Worm (Caenorhabditis elegans) whole organism, L1 larva: ENCODE results near the gene Y39A1A.10.

Source experiments
- C04F5.9 ChIP-seq: sonication (generic microtip); optimal IDR thresholded peaks from 2 replicates; lab custom pipeline; 2016; ENCODE audit warnings: missing genetic modification characterization, missing compliant biosample characterization
- ceh-8 ChIP-seq: fragments of 200-800 bp; sonication (Bioruptor generic); optimal IDR thresholded peaks from 2 replicates; lab custom pipeline; 2018; ENCODE audit warnings: mild to moderate bottlenecking, missing genetic modification characterization, moderate library complexity, missing compliant biosample characterization
- ceh-82 ChIP-seq, 3 experiments: fragments of 150-350 bp in 1 of 3; sonication (generic microtip) in 2 of 3; optimal IDR thresholded peaks; 2 replicates each; lab custom pipeline; 2014 to 2017; ENCODE audit warnings: missing biosample characterization in 3 of 3, missing genetic modification characterization in 3 of 3
- ceh-88 ChIP-seq: fragments of 200-800 bp; sonication (Bioruptor generic); IDR thresholded peaks from 2 replicates; pipeline ENCODE4 v1.3.6; 2022; ENCODE audit warnings: missing genetic modification characterization, missing compliant biosample characterization
- dpl-1 ChIP-seq, 3 experiments: fragments of 150-350 bp in 2 of 3; sonication (generic microtip) in 1 of 3; optimal IDR thresholded peaks; 2 replicates each; lab custom pipeline; 2014 to 2017; ENCODE audit warnings: missing biosample characterization in 3 of 3, missing genetic modification characterization in 3 of 3, missing genetic modification reagents in 3 of 3
- dsc-1 ChIP-seq: sonication (generic microtip); optimal IDR thresholded peaks from 2 replicates; lab custom pipeline; 2016; ENCODE audit warnings: mild to moderate bottlenecking, missing genetic modification characterization, missing compliant biosample characterization
- efl-1 ChIP-seq, 4 experiments: fragments of 150-350 bp; optimal IDR thresholded peaks in 3 of 4; peaks in 1 of 4; 1 replicate in 1 of 4; 2 replicates in 3 of 4; lab custom pipeline; 2014; ENCODE audit warnings: missing biosample characterization in 2 of 4, missing genetic modification characterization in 2 of 4, missing genetic modification reagents in 2 of 4
- efl-3 ChIP-seq: fragments of 200-800 bp; sonication (Bioruptor generic); optimal IDR thresholded peaks from 2 replicates; lab custom pipeline; 2018; ENCODE audit warnings: mild to moderate bottlenecking, missing genetic modification characterization, missing compliant biosample characterization
- egl-13 ChIP-seq: sonication (generic microtip); optimal IDR thresholded peaks from 2 replicates; lab custom pipeline; 2016; ENCODE audit warnings: missing genotype, missing genetic modification reagents, missing genetic modification characterization, missing compliant biosample characterization
- ets-5 ChIP-seq: fragments of 200-800 bp; sonication (Bioruptor generic); IDR thresholded peaks from 2 replicates; pipeline ENCODE4 v1.3.6; 2022; ENCODE audit warnings: missing genetic modification characterization, missing compliant biosample characterization
- fkh-10 ChIP-seq: sonication (generic microtip); optimal IDR thresholded peaks from 2 replicates; lab custom pipeline; 2017; ENCODE audit warnings: missing biosample characterization, missing genetic modification reagents, missing genetic modification characterization
- fos-1 ChIP-seq: fragments of 150-350 bp; optimal IDR thresholded peaks from 2 replicates; lab custom pipeline; 2014; ENCODE audit warnings: missing biosample characterization, missing genetic modification characterization
- grh-1 ChIP-seq: fragments of 200-800 bp; sonication (Bioruptor generic); IDR thresholded peaks from 2 replicates; pipeline ENCODE4 v1.3.6; 2022; ENCODE audit warnings: missing genetic modification reagents, missing genetic modification characterization, missing compliant biosample characterization
- hlh-17 ChIP-seq: fragments of 200-800 bp; sonication (Bioruptor generic); optimal IDR thresholded peaks from 2 replicates; lab custom pipeline; 2018; ENCODE audit warnings: missing genetic modification characterization, mild to moderate bottlenecking, missing compliant biosample characterization, moderate library complexity, borderline replicate concordance
- hlh-4 ChIP-seq: sonication (generic microtip); optimal IDR thresholded peaks from 2 replicates; lab custom pipeline; 2016; ENCODE audit warnings: mild to moderate bottlenecking, missing genetic modification characterization, missing compliant biosample characterization
- hpl-2 ChIP-seq: fragments of 150-350 bp; optimal IDR thresholded peaks from 2 replicates; lab custom pipeline; 2014; ENCODE audit warnings: missing biosample characterization, missing genetic modification reagents, missing genetic modification characterization
- irx-1 ChIP-seq: sonication (generic microtip); optimal IDR thresholded peaks from 2 replicates; lab custom pipeline; 2016; ENCODE audit warnings: missing genetic modification characterization, missing compliant biosample characterization
- isw-1 ChIP-seq: fragments of 200-800 bp; sonication (Bioruptor generic); IDR thresholded peaks from 2 replicates; pipeline ENCODE4 v1.3.6; 2022; ENCODE audit warnings: missing genetic modification characterization, missing compliant biosample characterization
- lin-13 ChIP-seq: fragments of 150-350 bp; optimal IDR thresholded peaks from 2 replicates; lab custom pipeline; 2014; ENCODE audit warnings: missing biosample characterization, missing genetic modification reagents, missing genetic modification characterization
- lin-39 ChIP-seq: fragments of 150-350 bp; optimal IDR thresholded peaks from 2 replicates; lab custom pipeline; 2014; ENCODE audit warnings: missing biosample characterization, missing genetic modification reagents, missing genetic modification characterization
- lir-3 ChIP-seq: sonication (generic microtip); optimal IDR thresholded peaks from 2 replicates; lab custom pipeline; 2016; ENCODE audit warnings: mild to moderate bottlenecking, missing genetic modification characterization, moderate library complexity, missing compliant biosample characterization; ENCODE audit not compliant: poor library complexity
- lsy-2 ChIP-seq, 2 experiments: fragments of 150-350 bp; optimal IDR thresholded peaks; 2 replicates each; lab custom pipeline; 2014; ENCODE audit warnings: missing biosample characterization in 2 of 2, missing genetic modification characterization in 2 of 2
- mab-9 ChIP-seq: fragments of 200-800 bp; sonication (Bioruptor generic); IDR thresholded peaks from 2 replicates; pipeline ENCODE4 v1.3.6; 2022; ENCODE audit warnings: missing genetic modification reagents, missing genetic modification characterization, missing compliant biosample characterization
- mep-1 ChIP-seq: fragments of 150-350 bp; optimal IDR thresholded peaks from 2 replicates; lab custom pipeline; 2014; ENCODE audit warnings: missing biosample characterization, missing genetic modification characterization
- nhr-11 ChIP-seq: fragments of 150-350 bp; optimal IDR thresholded peaks from 2 replicates; lab custom pipeline; 2014; ENCODE audit warnings: missing biosample characterization, missing genetic modification characterization
- nhr-12 ChIP-seq: sonication (generic microtip); optimal IDR thresholded peaks from 2 replicates; lab custom pipeline; 2017; ENCODE audit warnings: missing biosample characterization, missing genetic modification characterization
- nhr-19 ChIP-seq: fragments of 200-800 bp; sonication (Bioruptor generic); conservative IDR thresholded peaks from 2 replicates; pipeline ENCODE4 v1.3.6; 2022; ENCODE audit warnings: missing genetic modification characterization, missing compliant biosample characterization
- nhr-20 ChIP-seq: sonication (generic microtip); optimal IDR thresholded peaks from 2 replicates; lab custom pipeline; 2016; ENCODE audit warnings: mild to moderate bottlenecking, missing genetic modification characterization, missing compliant biosample characterization
- nhr-237 ChIP-seq: fragments of 150-350 bp; optimal IDR thresholded peaks from 2 replicates; lab custom pipeline; 2014; ENCODE audit warnings: missing biosample characterization, missing genetic modification characterization
- nhr-28 ChIP-seq: fragments of 150-350 bp; optimal IDR thresholded peaks from 2 replicates; lab custom pipeline; 2014; ENCODE audit warnings: missing biosample characterization, missing genetic modification characterization
- nhr-47 ChIP-seq: sonication (generic microtip); optimal IDR thresholded peaks from 2 replicates; lab custom pipeline; 2016; ENCODE audit warnings: mild to moderate bottlenecking, missing genetic modification characterization, moderate library complexity, missing compliant biosample characterization
- nhr-71 ChIP-seq: sonication (generic microtip); optimal IDR thresholded peaks from 2 replicates; lab custom pipeline; 2016; ENCODE audit warnings: mild to moderate bottlenecking, missing genetic modification characterization, moderate library complexity, missing compliant biosample characterization
- nhr-77 ChIP-seq: fragments of 150-350 bp; optimal IDR thresholded peaks from 2 replicates; lab custom pipeline; 2014; ENCODE audit warnings: missing biosample characterization, missing genetic modification characterization
- nhr-84 ChIP-seq: sonication (generic microtip); optimal IDR thresholded peaks from 2 replicates; lab custom pipeline; 2017; ENCODE audit warnings: missing biosample characterization, missing genetic modification characterization
- nhr-90 ChIP-seq: sonication (generic microtip); optimal IDR thresholded peaks from 2 replicates; lab custom pipeline; 2016; ENCODE audit warnings: mild to moderate bottlenecking, missing genetic modification characterization, missing compliant biosample characterization; ENCODE audit not compliant: poor library complexity
- pax-3 ChIP-seq: fragments of 200-800 bp; sonication (Bioruptor generic); optimal IDR thresholded peaks from 2 replicates; lab custom pipeline; 2018; ENCODE audit warnings: mild to moderate bottlenecking, missing genetic modification characterization, moderate library complexity, missing compliant biosample characterization
- skn-1 ChIP-seq: fragments of 150-350 bp; optimal IDR thresholded peaks from 2 replicates; lab custom pipeline; 2014; ENCODE audit warnings: missing biosample characterization, missing genetic modification characterization
- snpc-4 ChIP-seq: fragments of 150-350 bp; optimal IDR thresholded peaks from 2 replicates; lab custom pipeline; 2014; ENCODE audit warnings: missing biosample characterization, missing genetic modification characterization
- snu-23 ChIP-seq: sonication (generic microtip); optimal IDR thresholded peaks from 2 replicates; lab custom pipeline; 2016; ENCODE audit warnings: missing genetic modification characterization, missing compliant biosample characterization
- sptf-1 ChIP-seq: fragments of 150-350 bp; optimal IDR thresholded peaks from 2 replicates; lab custom pipeline; 2014; ENCODE audit warnings: missing biosample characterization, missing genetic modification characterization
- swsn-7 ChIP-seq: sonication (generic microtip); optimal IDR thresholded peaks from 2 replicates; lab custom pipeline; 2016; ENCODE audit warnings: missing genetic modification characterization, missing compliant biosample characterization
- tbx-2 ChIP-seq: sonication (generic microtip); optimal IDR thresholded peaks from 2 replicates; lab custom pipeline; 2016; ENCODE audit warnings: missing genetic modification characterization, missing compliant biosample characterization
- tlp-1 ChIP-seq: fragments of 150-350 bp; optimal IDR thresholded peaks from 2 replicates; lab custom pipeline; 2014; ENCODE audit warnings: missing biosample characterization, missing genetic modification characterization
- unc-130 ChIP-seq: fragments of 150-350 bp; optimal IDR thresholded peaks from 2 replicates; lab custom pipeline; 2017; ENCODE audit warnings: missing biosample characterization, missing genetic modification characterization, inconsistent platforms
- unc-30 ChIP-seq: sonication (generic microtip); optimal IDR thresholded peaks from 2 replicates; lab custom pipeline; 2017; ENCODE audit warnings: missing biosample characterization, missing genetic modification characterization
- vab-15 ChIP-seq: sonication (generic microtip); optimal IDR thresholded peaks from 2 replicates; lab custom pipeline; 2017; ENCODE audit warnings: missing genotype, mild to moderate bottlenecking, missing genetic modification characterization, missing compliant biosample characterization
- zag-1 ChIP-seq: fragments of 150-350 bp; optimal IDR thresholded peaks from 2 replicates; lab custom pipeline; 2014; ENCODE audit warnings: missing biosample characterization, missing genetic modification characterization
- ztf-11 ChIP-seq, 2 experiments: sonication (generic microtip); optimal IDR thresholded peaks; 2 replicates each; lab custom pipeline; 2016 to 2017; ENCODE audit warnings: missing genetic modification characterization in 2 of 2, missing biosample characterization in 1 of 2, missing compliant biosample characterization in 1 of 2

The Y39A1A.10 gene

ce11 chrIII:10599699-10600098 is 32.8 kb upstream of the Y39A1A.10 start (continued):
- TF ChIP-seq zag-1, result peak; percentile 24
- TF ChIP-seq nhr-71 (tag; lab: Kevin White, UChicago), result peak; percentile 87
- TF ChIP-seq ceh-88, result no peak
- peak; percentile 71 to 73 for TF ChIP-seq efl-1 (optimal IDR thresholded peaks at IDR 0.05; lab: Kevin White, UChicago)
- peak; percentile 74 to 97 for TF ChIP-seq efl-1 (GFP tag; optimal IDR thresholded peaks at IDR 0.05 in 1 of 2; lab: Kevin White, UChicago)
- TF ChIP-seq ztf-11 (tag; optimal IDR thresholded peaks at IDR 0.05; lab: Kevin White, UChicago), result peak in 1 of 2 experiments; percentile 26
- peak; percentile 13 for TF ChIP-seq vab-15
- TF ChIP-seq lsy-2 (tag; optimal IDR thresholded peaks at IDR 0.05; lab: Kevin White, UChicago), result peak; percentile 78 to 85
- peak; percentile 85 for TF ChIP-seq nhr-20 (tag; lab: Kevin White, UChicago)
- peak; percentile 46 for TF ChIP-seq irx-1 (tag; lab: Kevin White, UChicago)
- TF ChIP-seq fkh-10 (GFP tag; lab: Kevin White, UChicago), result no peak
- no peak for TF ChIP-seq nhr-11 (tag; lab: Kevin White, UChicago)
- TF ChIP-seq isw-1 (GFP tag; lab: Robert Waterston, UW), result 0 out of 2 replicates have a peak, but pooled peaks have one; percentile 36
- peak; percentile 41 for TF ChIP-seq dsc-1 (tag; lab: Kevin White, UChicago)
- TF ChIP-seq unc-30 (tag; lab: Kevin White, UChicago), result no peak
- TF ChIP-seq hlh-17 (GFP tag; lab: Kevin White, UChicago), result no peak
- TF ChIP-seq lir-3 (tag; lab: Kevin White, UChicago), result peak; percentile 44
- peak; percentile 52 to 79 (median 74) for TF ChIP-seq dpl-1 (GFP tag; optimal IDR thresholded peaks at IDR 0.05; lab: Kevin White, UChicago)
- TF ChIP-seq tlp-1 (tag; lab: Kevin White, UChicago), result no peak
- TF ChIP-seq snu-23 (GFP tag; lab: Kevin White, UChicago), result peak; percentile 89
- peak; percentile 68 for TF ChIP-seq skn-1 (tag; lab: Kevin White, UChicago)
- no peak for TF ChIP-seq nhr-28 (tag; lab: Kevin White, UChicago)
- peak; percentile 49 for TF ChIP-seq fos-1 (tag; lab: Kevin White, UChicago)
- TF ChIP-seq C04F5.9, result peak; percentile 11
- TF ChIP-seq grh-1 (GFP tag; lab: Robert Waterston, UW), result no peak
- TF ChIP-seq lin-39 (tag; lab: Kevin White, UChicago), result peak; percentile 52
- peak; percentile 3 for TF ChIP-seq ceh-8 (GFP tag; lab: Kevin White, UChicago)
- no peak for TF ChIP-seq nhr-12
- TF ChIP-seq nhr-19 (GFP tag; lab: Robert Waterston, UW), result peak; percentile 74
- TF ChIP-seq snpc-4 (tag; lab: Kevin White, UChicago), result peak; percentile 32

ce11 chrIII:10600138-10600626 is 32.3 kb upstream of the Y39A1A.10 start, which contains the start of gene epg-6:
TSS of gene epg-6 (minus strand) at chrIII:10600188.
- TF ChIP-seq lin-13 (GFP tag; lab: Kevin White, UChicago), result no peak
- TF ChIP-seq egl-13 (tag; lab: Kevin White, UChicago), result no peak

ce11 chrIII:10600894-10601293 is 31.6 kb upstream of the Y39A1A.10 start:
- no peak for TF ChIP-seq hlh-4 (tag; lab: Kevin White, UChicago)
- no peak for TF ChIP-seq efl-3
- no peak for TF ChIP-seq mep-1 (tag; lab: Kevin White, UChicago)
- no peak for TF ChIP-seq lin-13 (GFP tag; lab: Kevin White, UChicago)
- no peak for TF ChIP-seq hpl-2 (GFP tag; lab: Kevin White, UChicago)
- TF ChIP-seq tbx-2 (tag; lab: Kevin White, UChicago), result no peak
- no peak for TF ChIP-seq ceh-82 (tag; optimal IDR thresholded peaks at IDR 0.05; lab: Kevin White, UChicago)
- peak; percentile 74 for TF ChIP-seq pax-3 (tag; lab: Kevin White, UChicago)
- no peak for TF ChIP-seq sptf-1
- TF ChIP-seq nhr-84 (tag; lab: Kevin White, UChicago), result no peak
- TF ChIP-seq nhr-90 (tag; lab: Kevin White, UChicago), result no peak
- TF ChIP-seq isw-1 (GFP tag; lab: Robert Waterston, UW), result no peak
- peak; percentile 58 for TF ChIP-seq egl-13 (tag; lab: Kevin White, UChicago)
- TF ChIP-seq unc-130, result no peak
- TF ChIP-seq nhr-77, result no peak
- no peak for TF ChIP-seq nhr-28 (tag; lab: Kevin White, UChicago)
- no peak for TF ChIP-seq mab-9
- TF ChIP-seq nhr-11 (tag; lab: Kevin White, UChicago), result no peak
- TF ChIP-seq swsn-7 (tag; lab: Kevin White, UChicago), result peak; percentile 20
- no peak for TF ChIP-seq ets-5 (GFP tag; lab: Robert Waterston, UW)
- no peak for TF ChIP-seq grh-1 (GFP tag; lab: Robert Waterston, UW)
- no peak for TF ChIP-seq nhr-237 (tag; lab: Kevin White, UChicago)
- peak; percentile 6 for TF ChIP-seq nhr-20 (tag; lab: Kevin White, UChicago)
- TF ChIP-seq nhr-47 (tag; lab: Kevin White, UChicago), result peak; percentile 58
- peak; percentile 95 for TF ChIP-seq dsc-1 (tag; lab: Kevin White, UChicago)
- TF ChIP-seq hlh-17 (GFP tag; lab: Kevin White, UChicago), result no peak
